Worm (Caenorhabditis elegans) whole organism, dauer: ENCODE measurements around the gene Y37A1A.3.

Source experiments
- unc-62 ChIP-seq: sonication (generic microtip); optimal IDR thresholded peaks from 2 replicates; lab custom pipeline; 2017; ENCODE audit warnings: missing biosample characterization, missing genetic modification reagents, missing genetic modification characterization

Gene Y37A1A.3

ce11 chrIV:13902774-13903173 lies at the start of gene Y37A1A.3:
Gene Y37A1A.3 (minus strand): TSS chrIV:13902874.
- no peak for TF ChIP-seq unc-62 (GFP tag; lab: Kevin White, UChicago)

DNA sequence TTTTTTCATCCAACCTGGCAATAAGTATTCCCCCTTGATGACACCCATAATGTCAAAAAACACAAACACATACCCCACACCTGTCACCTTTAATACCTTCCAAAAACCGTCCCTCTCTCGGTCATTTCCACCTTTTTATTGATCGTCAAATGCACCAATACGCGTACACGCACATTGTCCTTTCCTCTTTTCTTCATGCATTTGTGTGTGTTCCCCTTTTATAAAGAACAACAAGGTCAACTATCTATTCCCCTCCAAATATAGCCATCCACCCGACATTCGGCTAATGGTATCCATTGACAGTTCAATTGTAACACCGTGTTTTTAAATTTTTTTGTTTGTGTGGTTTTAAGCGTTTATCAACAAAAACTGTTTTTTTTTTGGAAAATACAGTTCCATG lies 42.5 kb upstream of the Y37A1A.3 start:
- no peak for TF ChIP-seq unc-62 (GFP tag; lab: Kevin White, UChicago)

ce11 chrIV:13941640-13942039 lies 39.0 kb upstream of the Y37A1A.3 start:
- TF ChIP-seq unc-62 (GFP tag; lab: Kevin White, UChicago), result no peak

ce11 chrIV:13940847-13941246 lies 38.2 kb upstream of the Y37A1A.3 start:
- no peak for TF ChIP-seq unc-62 (GFP tag; lab: Kevin White, UChicago)

DNA sequence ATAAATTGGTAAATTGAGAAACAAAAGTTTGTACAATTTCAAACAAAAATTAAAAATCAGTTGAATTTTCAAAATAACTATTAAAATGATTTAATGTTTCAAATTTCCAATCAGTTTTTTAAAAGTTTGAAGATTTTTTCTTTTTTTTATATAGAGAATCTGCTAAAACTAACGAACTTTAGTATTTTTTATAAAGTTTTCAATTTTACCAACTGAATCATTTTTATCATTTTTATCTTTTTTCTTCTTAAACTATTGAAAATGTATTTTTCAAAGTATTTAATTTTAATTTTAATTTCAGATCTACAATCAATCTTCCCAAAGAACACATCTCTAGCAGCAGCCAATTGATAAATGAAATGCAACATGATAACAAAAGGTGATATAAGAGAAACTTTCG lies 31.4 kb upstream of the Y37A1A.3 start, which contains the start of gene Y37A1A.4:
Gene Y37A1A.4, plus strand, starts transcription at position 301 of the 400 bp plus-strand sequence.
- no peak for TF ChIP-seq unc-62 (GFP tag; lab: Kevin White, UChicago)

- no peak for TF ChIP-seq unc-62 (GFP tag; lab: Kevin White, UChicago)
Observed at ce11 chrIV:13927641-13928040, 25.0 kb upstream of the Y37A1A.3 start.

DNA sequence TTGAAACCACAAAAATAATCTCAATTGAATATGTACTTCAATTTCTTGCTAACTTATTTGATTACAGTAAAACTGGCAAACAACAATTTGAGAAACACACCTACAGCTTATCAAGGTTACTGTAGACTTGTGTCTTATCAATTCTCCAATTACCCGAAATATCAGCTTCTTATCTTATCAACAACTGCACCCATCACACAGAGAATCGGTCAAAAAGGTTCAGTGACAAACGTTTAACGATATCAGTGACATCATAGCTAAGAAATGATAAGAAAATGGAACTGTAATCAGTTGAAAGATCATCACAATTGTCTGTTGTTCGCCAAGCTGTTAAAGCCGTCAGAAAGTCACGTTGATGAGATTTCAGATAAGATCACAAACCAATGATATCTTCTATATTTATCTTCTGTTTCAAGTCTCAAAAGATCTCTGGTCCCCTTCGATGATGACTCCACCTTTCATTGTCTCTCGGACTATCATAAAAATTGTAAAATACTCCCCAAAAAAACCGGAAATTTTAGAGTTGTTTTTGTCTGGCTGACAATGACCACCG lies 16.6 kb upstream of the Y37A1A.3 start:
- TF ChIP-seq unc-62 (GFP tag; lab: Kevin White, UChicago), result no peak

- TF ChIP-seq unc-62 (GFP tag; lab: Kevin White, UChicago), result no peak
Observed at ce11 chrIV:13912929-13913328, 10.3 kb upstream of the Y37A1A.3 start, which contains the start of gene Y37A1A.2. Gene Y37A1A.2 (minus strand): TSS chrIV:13913029.

- TF ChIP-seq unc-62 (GFP tag; lab: Kevin White, UChicago), result no peak
Observed at ce11 chrIV:13910931-13911330, 8.3 kb upstream of the Y37A1A.3 start.

DNA sequence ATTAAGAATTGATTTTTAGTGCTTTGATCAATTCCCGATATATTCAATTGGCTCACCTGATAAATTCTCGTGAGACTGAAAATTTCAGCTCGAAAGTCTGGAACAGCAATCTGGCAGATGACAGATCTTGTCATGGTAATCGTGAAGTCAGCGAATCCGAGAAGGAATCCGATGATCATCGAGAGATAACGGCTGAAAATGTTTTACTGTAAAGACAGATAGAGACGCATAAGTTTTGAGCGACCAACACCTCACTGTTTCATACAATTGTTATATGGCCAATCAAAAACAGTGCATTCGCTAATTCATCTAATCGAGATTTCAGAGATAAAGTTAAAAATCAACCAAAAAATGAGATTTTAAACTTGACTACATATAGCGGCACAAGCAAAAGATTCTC lies 3.7 kb upstream of the Y37A1A.3 start:
- TF ChIP-seq unc-62 (GFP tag; lab: Kevin White, UChicago), result no peak

ce11 chrIV:13893103-13893502 lies 9.6 kb downstream of the Y37A1A.3 start:
- no peak for TF ChIP-seq unc-62 (GFP tag; lab: Kevin White, UChicago)

DNA sequence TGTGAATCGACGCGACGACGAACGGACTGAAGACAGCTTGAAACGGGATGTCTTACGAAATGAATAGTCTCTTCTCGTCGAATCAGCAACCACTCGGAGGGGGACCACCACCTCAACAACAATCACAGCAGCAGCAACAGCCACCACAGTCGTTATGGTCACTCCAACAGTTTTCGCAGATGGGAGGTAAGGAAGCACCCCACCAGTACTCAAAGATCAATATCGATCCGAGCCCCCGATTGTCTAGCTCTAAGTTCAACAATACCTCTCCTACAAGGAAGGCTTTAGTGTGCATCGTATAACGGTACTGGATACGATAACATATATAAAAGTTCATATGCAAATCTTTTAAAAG lies 14.5 kb downstream of the Y37A1A.3 start:
- TF ChIP-seq unc-62 (GFP tag; lab: Kevin White, UChicago), result no peak

- no peak for TF ChIP-seq unc-62 (GFP tag; lab: Kevin White, UChicago)
Observed at ce11 chrIV:13887408-13888163, 15.1 kb downstream of the Y37A1A.3 start, which contains the start of gene lin-66. Gene lin-66 (plus strand): TSS chrIV:13888079.

DNA sequence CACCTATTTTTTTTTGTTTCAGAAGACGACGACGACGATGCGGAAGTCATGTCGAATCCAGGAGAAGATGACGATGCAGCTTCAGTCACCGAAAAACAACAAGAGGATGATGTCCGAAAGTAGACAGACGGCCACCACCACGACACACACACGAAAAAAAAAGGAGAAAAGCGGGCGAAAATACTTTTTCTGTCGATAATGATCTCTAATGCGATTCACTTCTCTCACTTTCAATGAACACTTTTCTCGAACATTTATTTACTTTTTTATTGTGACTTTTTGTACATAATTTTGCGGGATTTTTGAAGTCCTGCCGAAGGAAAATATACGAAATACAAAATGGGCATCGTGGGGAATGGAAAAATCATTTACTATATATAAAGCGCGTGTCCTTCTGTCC lies 18.8 kb downstream of the Y37A1A.3 start:
- TF ChIP-seq unc-62 (GFP tag; lab: Kevin White, UChicago), result no peak

DNA sequence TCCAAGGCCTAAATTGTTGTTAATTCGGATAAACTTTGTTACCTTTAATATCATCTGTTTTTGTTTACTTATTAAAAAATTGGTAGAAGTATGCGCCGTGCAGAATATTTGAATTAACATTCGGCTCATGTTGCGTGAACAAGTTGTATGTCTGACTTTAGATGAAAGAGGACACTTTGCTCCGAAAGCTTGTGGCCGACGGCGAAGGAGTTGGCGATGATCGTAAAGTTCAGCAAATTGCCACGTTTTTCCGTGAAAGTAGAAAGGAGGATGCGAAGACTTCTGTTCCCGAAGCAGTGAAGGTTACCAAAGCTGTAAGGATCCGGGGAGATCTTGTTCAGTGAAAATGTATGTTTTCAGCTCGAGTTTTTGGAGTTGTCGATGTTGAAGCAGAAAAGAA lies 20.1 kb downstream of the Y37A1A.3 start, which contains the start of gene thoc-7:
Gene thoc-7, plus strand, starts transcription at position 162 of the 400 bp plus-strand sequence.
- no peak for TF ChIP-seq unc-62 (GFP tag; lab: Kevin White, UChicago)

DNA sequence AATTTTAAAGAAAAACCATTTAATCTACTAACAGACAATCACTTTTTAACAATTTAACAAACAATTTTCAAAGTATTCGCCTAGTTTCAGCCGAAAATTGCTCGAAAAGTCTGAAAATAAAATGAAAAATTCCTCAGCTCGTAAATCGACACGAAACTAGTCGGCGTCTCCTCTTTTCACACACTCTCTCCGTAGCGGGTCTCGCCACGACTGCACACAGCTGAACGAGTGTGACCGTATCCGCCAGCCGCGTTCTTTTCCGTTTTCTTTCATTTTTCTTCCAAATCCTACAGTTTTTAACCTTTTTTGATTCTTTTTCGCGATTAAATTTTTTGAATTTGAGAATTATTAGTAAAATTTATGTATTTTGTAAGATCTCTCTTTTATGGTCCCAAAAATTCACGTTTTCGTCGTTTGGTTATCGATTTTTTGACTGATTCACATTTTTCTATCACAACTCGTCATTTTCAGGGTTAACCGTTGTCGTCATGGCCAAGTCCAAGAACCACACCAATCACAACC lies 20.9 kb downstream of the Y37A1A.3 start, which contains the start of gene rpl-29:
Gene rpl-29, plus strand, starts transcription at position 472 of the 522 bp plus-strand sequence.
- TF ChIP-seq unc-62 (GFP tag; lab: Kevin White, UChicago), result no peak
